Worm (Caenorhabditis elegans) whole organism, young adult: Measurements from ENCODE around the gene rps-14.

Experiments
- F39B2.1 ChIP-seq: fragments of 200-800 bp; sonication (Bioruptor generic); IDR thresholded peaks from 2 replicates; pipeline ENCODE4 v1.3.6; 2022; ENCODE audit warnings: missing genetic modification reagents, missing genetic modification characterization, missing compliant biosample characterization
- F52B5.7 ChIP-seq: sonication (generic microtip); optimal IDR thresholded peaks from 2 replicates; lab custom pipeline; 2016; ENCODE audit warnings: mild to moderate bottlenecking, missing genetic modification characterization, missing compliant biosample characterization
- F57A8.1 ChIP-seq: fragments of 200-800 bp; sonication (Bioruptor generic); optimal IDR thresholded peaks from 2 replicates; lab custom pipeline; 2018; ENCODE audit warnings: mild to moderate bottlenecking, missing genetic modification characterization, moderate library complexity, missing compliant biosample characterization
- F57C9.4 ChIP-seq: sonication (generic microtip); optimal IDR thresholded peaks from 2 replicates; lab custom pipeline; 2017; ENCODE audit warnings: mild to moderate bottlenecking, missing genetic modification characterization, missing compliant biosample characterization
- K12H6.12 ChIP-seq: fragments of 200-800 bp; sonication (Bioruptor generic); optimal IDR thresholded peaks from 2 replicates; lab custom pipeline; 2018; ENCODE audit warnings: mild to moderate bottlenecking, missing genetic modification characterization, missing compliant biosample characterization
- Y53F4B.3 ChIP-seq: fragments of 200-800 bp; sonication (Bioruptor generic); IDR thresholded peaks from 2 replicates; pipeline ENCODE4 v1.3.6; 2022; ENCODE audit warnings: missing genetic modification reagents, missing genetic modification characterization, missing compliant biosample characterization
- Y53G8AR.9 ChIP-seq: fragments of 200-800 bp; sonication (Bioruptor generic); conservative IDR thresholded peaks from 2 replicates; pipeline ENCODE4 v1.3.6; 2022; ENCODE audit warnings: missing genetic modification reagents, missing genetic modification characterization, missing compliant biosample characterization
- Y95B8A.8 ChIP-seq: fragments of 200-800 bp; sonication (Bioruptor generic); IDR thresholded peaks from 2 replicates; pipeline ENCODE4 v1.3.6; 2022; ENCODE audit warnings: missing genetic modification reagents, missing genetic modification characterization, missing compliant biosample characterization
- ZK185.1 ChIP-seq: sonication (generic microtip); optimal IDR thresholded peaks from 2 replicates; lab custom pipeline; 2016; ENCODE audit warnings: mild to moderate bottlenecking, missing genetic modification characterization, missing compliant biosample characterization; ENCODE audit not compliant: poor library complexity, severe bottlenecking
- aptf-2 ChIP-seq: fragments of 200-800 bp; sonication (Bioruptor generic); conservative IDR thresholded peaks from 2 replicates; pipeline ENCODE4 v1.3.6; 2022; ENCODE audit warnings: missing genetic modification reagents, missing genetic modification characterization, missing compliant biosample characterization
- atf-7 ChIP-seq: sonication (generic microtip); optimal IDR thresholded peaks from 2 replicates; lab custom pipeline; 2017; ENCODE audit warnings: mild to moderate bottlenecking, missing genetic modification characterization, missing compliant biosample characterization
- bed-1 ChIP-seq: fragments of 200-800 bp; sonication (Bioruptor generic); IDR thresholded peaks from 2 replicates; pipeline ENCODE4 v1.3.6; 2022; ENCODE audit warnings: missing genetic modification reagents, missing genetic modification characterization, missing compliant biosample characterization
- ceh-27 ChIP-seq: fragments of 200-800 bp; sonication (Bioruptor generic); optimal IDR thresholded peaks from 2 replicates; lab custom pipeline; 2018; ENCODE audit warnings: mild to moderate bottlenecking, missing genetic modification characterization, moderate library complexity, missing compliant biosample characterization
- die-1 ChIP-seq: sonication (generic microtip); optimal IDR thresholded peaks from 2 replicates; lab custom pipeline; 2016; ENCODE audit warnings: missing genotype, mild to moderate bottlenecking, missing genetic modification characterization, missing compliant biosample characterization
- efl-1 ChIP-seq: fragments of 150-350 bp; optimal IDR thresholded peaks from 2 replicates; lab custom pipeline; 2014; ENCODE audit warnings: missing biosample characterization, missing genetic modification reagents, missing genetic modification characterization
- ekl-4 ChIP-seq: fragments of 200-800 bp; sonication (Bioruptor generic); IDR thresholded peaks from 2 replicates; pipeline ENCODE4 v1.3.6; 2022; ENCODE audit warnings: missing genetic modification reagents, missing genetic modification characterization, missing compliant biosample characterization
- fkh-3 ChIP-seq: sonication (generic microtip); optimal IDR thresholded peaks from 2 replicates; lab custom pipeline; 2016; ENCODE audit warnings: mild to moderate bottlenecking, missing genetic modification characterization, missing compliant biosample characterization
- hlh-12 ChIP-seq: sonication (generic microtip); optimal IDR thresholded peaks from 2 replicates; lab custom pipeline; 2016; ENCODE audit warnings: missing genetic modification characterization, missing compliant biosample characterization
- hmg-1.2 ChIP-seq: fragments of 200-800 bp; sonication (Bioruptor generic); IDR thresholded peaks from 2 replicates; pipeline ENCODE4 v1.3.6; 2022; ENCODE audit warnings: missing genetic modification reagents, missing genetic modification characterization, missing compliant biosample characterization
- hsf-1 ChIP-seq: fragments of 200-800 bp; sonication (Bioruptor generic); IDR thresholded peaks from 2 replicates; pipeline ENCODE4 v1.3.6; 2022; ENCODE audit warnings: missing genetic modification reagents, missing genetic modification characterization, missing compliant biosample characterization
- let-607 ChIP-seq, 2 experiments: fragments of 200-800 bp in 1 of 2; sonication (Bioruptor generic) in 1 of 2; sonication (generic microtip) in 1 of 2; optimal IDR thresholded peaks; 2 replicates each; lab custom pipeline; 2016 to 2018; ENCODE audit warnings: mild to moderate bottlenecking in 2 of 2, missing compliant biosample characterization in 2 of 2, missing genetic modification characterization in 2 of 2, moderate library complexity in 2 of 2, missing genotype in 1 of 2
- lin-26 ChIP-seq: fragments of 200-800 bp; sonication (Bioruptor generic); IDR thresholded peaks from 2 replicates; pipeline ENCODE4 v1.3.6; 2022; ENCODE audit warnings: missing genetic modification reagents, missing genetic modification characterization, missing compliant biosample characterization
- lin-54 ChIP-seq: fragments of 200-800 bp; sonication (Bioruptor generic); optimal IDR thresholded peaks from 2 replicates; lab custom pipeline; 2018; ENCODE audit warnings: mild to moderate bottlenecking, missing genetic modification characterization, missing compliant biosample characterization
- madf-10 ChIP-seq: sonication (generic microtip); optimal IDR thresholded peaks from 2 replicates; lab custom pipeline; 2016; ENCODE audit warnings: mild to moderate bottlenecking, missing genetic modification characterization, missing compliant biosample characterization
- mel-28 ChIP-seq: sonication (generic microtip); optimal IDR thresholded peaks from 2 replicates; lab custom pipeline; 2016; ENCODE audit warnings: borderline replicate concordance, mild to moderate bottlenecking, missing genetic modification characterization, missing compliant biosample characterization
- mes-4 ChIP-seq: sonication (generic microtip); optimal IDR thresholded peaks from 2 replicates; lab custom pipeline; 2016; ENCODE audit warnings: missing genotype, missing genetic modification characterization, missing compliant biosample characterization
- nfya-2 ChIP-seq: fragments of 200-800 bp; sonication (Bioruptor generic); IDR thresholded peaks from 2 replicates; pipeline ENCODE4 v1.3.6; 2022; ENCODE audit warnings: missing genetic modification reagents, missing genetic modification characterization, missing compliant biosample characterization
- nfyb-1 ChIP-seq: fragments of 200-800 bp; sonication (Bioruptor generic); IDR thresholded peaks from 2 replicates; pipeline ENCODE4 v1.3.6; 2022; ENCODE audit warnings: missing genetic modification reagents, missing genetic modification characterization, missing compliant biosample characterization
- nhr-80 ChIP-seq: sonication (generic microtip); optimal IDR thresholded peaks from 2 replicates; lab custom pipeline; 2016; ENCODE audit warnings: missing genetic modification characterization, missing compliant biosample characterization
- pbrm-1 ChIP-seq: fragments of 200-800 bp; sonication (Bioruptor generic); IDR thresholded peaks from 2 replicates; pipeline ENCODE4 v1.3.6; 2022; ENCODE audit warnings: missing genetic modification reagents, missing genetic modification characterization, missing compliant biosample characterization
- pha-4 ChIP-seq: fragments of 150-350 bp; sonication (generic microtip); optimal IDR thresholded peaks from 2 replicates; lab custom pipeline; 2014; ENCODE audit warnings: missing biosample characterization, missing genetic modification reagents, missing genetic modification characterization
- repo-1 ChIP-seq: sonication (generic microtip); optimal IDR thresholded peaks from 2 replicates; lab custom pipeline; 2017; ENCODE audit warnings: mild to moderate bottlenecking, missing genetic modification characterization, missing compliant biosample characterization
- sea-2 ChIP-seq: fragments of 200-800 bp; sonication (Bioruptor generic); IDR thresholded peaks from 2 replicates; pipeline ENCODE4 v1.3.6; 2022; ENCODE audit warnings: missing genetic modification characterization, missing compliant biosample characterization
- snpc-1.1 ChIP-seq: sonication (generic microtip); optimal IDR thresholded peaks from 2 replicates; lab custom pipeline; 2017; ENCODE audit warnings: missing genetic modification characterization, mild to moderate bottlenecking, missing compliant biosample characterization, antibody characterized with exemption, moderate library complexity, missing genotype, missing genetic modification reagents; ENCODE audit not compliant: insufficient read depth
- snpc-1.3 ChIP-seq: sonication (generic microtip); optimal IDR thresholded peaks from 2 replicates; lab custom pipeline; 2017; ENCODE audit warnings: missing genetic modification characterization, mild to moderate bottlenecking, missing compliant biosample characterization, antibody characterized with exemption, moderate library complexity, missing genotype, missing genetic modification reagents; ENCODE audit not compliant: insufficient read depth
- snpc-3.4 ChIP-seq: sonication (generic microtip); optimal IDR thresholded peaks from 2 replicates; lab custom pipeline; 2017; ENCODE audit warnings: missing genetic modification characterization, mild to moderate bottlenecking, missing compliant biosample characterization, antibody characterized with exemption, moderate library complexity, missing genotype, missing genetic modification reagents
- snpc-4 ChIP-seq, 5 experiments: fragments of 150-350 bp in 1 of 5; sonication (generic microtip) in 4 of 5; optimal IDR thresholded peaks; 2 replicates each; lab custom pipeline; 2014 to 2018; ENCODE audit warnings: missing genetic modification characterization in 5 of 5, missing biosample characterization in 3 of 5, antibody characterized with exemption in 2 of 5, mild to moderate bottlenecking in 2 of 5, missing compliant biosample characterization in 2 of 5, missing genotype in 2 of 5, moderate library complexity in 2 of 5, missing genetic modification reagents in 1 of 5
- tbp1 ChIP-seq: fragments of 200-800 bp; sonication (Bioruptor generic); optimal IDR thresholded peaks from 2 replicates; lab custom pipeline; 2018; ENCODE audit warnings: mild to moderate bottlenecking, missing genetic modification characterization, missing compliant biosample characterization
- tlf-1 ChIP-seq: fragments of 200-800 bp; sonication (Bioruptor generic); optimal IDR thresholded peaks from 2 replicates; lab custom pipeline; 2018; ENCODE audit warnings: mild to moderate bottlenecking, missing genetic modification characterization, missing compliant biosample characterization
- unc-130 ChIP-seq: sonication (generic microtip); optimal IDR thresholded peaks from 2 replicates; lab custom pipeline; 2016; ENCODE audit warnings: missing genetic modification reagents, missing genetic modification characterization, missing compliant biosample characterization
- zim-3 ChIP-seq: sonication (generic microtip); optimal IDR thresholded peaks from 2 replicates; lab custom pipeline; 2017; ENCODE audit warnings: mild to moderate bottlenecking, missing genetic modification characterization, moderate library complexity, missing compliant biosample characterization
- ztf-18 ChIP-seq: sonication (generic microtip); optimal IDR thresholded peaks from 2 replicates; lab custom pipeline; 2016; ENCODE audit warnings: missing genotype, mild to moderate bottlenecking, missing genetic modification characterization, missing compliant biosample characterization
- ztf-22 ChIP-seq: fragments of 200-800 bp; sonication (Bioruptor generic); optimal IDR thresholded peaks from 2 replicates; lab custom pipeline; 2018; ENCODE audit warnings: mild to moderate bottlenecking, missing genetic modification characterization, moderate library complexity, missing compliant biosample characterization

rps-14 gene

DNA sequence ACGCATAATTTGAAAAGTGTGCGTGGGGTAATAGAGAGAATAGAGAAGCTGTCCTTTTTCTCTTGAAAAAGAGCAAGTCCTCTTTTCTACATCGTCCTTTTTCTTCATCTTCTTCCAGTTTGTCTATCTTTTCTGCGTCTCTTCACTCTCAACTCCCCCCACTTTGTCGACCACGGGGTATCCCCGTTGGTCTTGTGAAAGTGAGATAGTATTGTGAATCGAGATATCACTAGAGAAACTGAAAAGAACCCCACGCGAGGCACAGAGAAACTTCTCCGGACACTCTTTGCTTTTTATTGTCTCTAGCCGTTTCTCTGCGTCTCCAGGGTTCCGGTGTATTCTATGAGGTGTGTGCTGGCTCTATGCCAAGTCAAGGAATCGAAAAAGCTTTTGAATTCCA, 23.8 kb downstream of the rps-14 start (continued):
- no peak for TF ChIP-seq nfya-2
- peak; percentile 38 for TF ChIP-seq pha-4 (tag; lab: Kevin White, UChicago)
- peak; percentile 63 to 70 for TF ChIP-seq let-607 (tag; optimal IDR thresholded peaks at IDR 0.05; lab: Kevin White, UChicago)
- TF ChIP-seq ztf-18 (tag; lab: Kevin White, UChicago), result peak; percentile 18
- TF ChIP-seq Y95B8A.8 (GFP tag; lab: Robert Waterston, UW), result peak; percentile 66; the same call in 1 of the 2 replicates
- TF ChIP-seq nhr-80 (tag; lab: Kevin White, UChicago), result peak; percentile 77
- peak; percentile 71 for TF ChIP-seq madf-10 (tag; lab: Kevin White, UChicago)

ce11 chrIII:7154526-7154925, 24.9 kb downstream of the rps-14 start:
- TF ChIP-seq bed-1 (GFP tag; lab: Robert Waterston, UW), result no peak
- peak; percentile 4; the same call in 1 of the 2 replicates for TF ChIP-seq hmg-1.2 (GFP tag; lab: Robert Waterston, UW)
- 0 out of 2 replicates have a peak, but pooled peaks have one; percentile 23 for TF ChIP-seq lin-26 (GFP tag; lab: Robert Waterston, UW)

DNA sequence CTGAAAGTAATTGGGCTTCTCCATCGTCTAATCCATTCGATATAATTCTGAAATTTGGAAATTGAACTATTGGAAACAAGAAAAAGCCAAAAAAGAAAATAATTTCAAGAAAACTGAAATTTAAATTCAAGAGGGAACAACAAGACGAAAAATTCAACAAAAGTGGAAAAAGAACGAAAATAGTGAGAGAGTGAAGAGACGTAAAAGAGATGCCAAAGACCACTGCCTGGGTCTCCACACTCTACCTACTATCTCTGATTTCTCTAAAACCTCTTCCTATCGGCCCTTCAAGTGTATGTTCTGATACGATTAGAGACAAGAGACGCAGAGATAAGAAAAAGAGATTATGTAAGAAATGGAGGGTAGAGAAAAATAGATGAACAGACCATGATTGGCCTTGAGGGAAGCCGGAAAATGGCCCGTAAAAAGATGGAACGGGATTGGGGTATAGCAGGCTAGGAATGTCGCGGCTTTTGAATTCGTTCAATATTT, 25.6 kb downstream of the rps-14 start, which contains the start of gene ogt-1:
Gene ogt-1 (minus strand): TSS at position 51 of the 492 bp plus-strand sequence.
- TF ChIP-seq zim-3 (tag; lab: Kevin White, UChicago) (no peak), snpc-3.4 (tag; lab: Kevin White, UChicago) (peak; percentile 64), snpc-4 (GFP tag; optimal IDR thresholded peaks at IDR 0.05; lab: Kevin White, UChicago) (no peak), snpc-4 (tag; optimal IDR thresholded peaks at IDR 0.05; lab: Kevin White, UChicago) (peak in 2 of 4 experiments; percentile 56 to 69), fkh-3 (tag; lab: Kevin White, UChicago) (no peak), F57A8.1 (no peak), hsf-1 (0 out of 2 replicates have a peak, but pooled peaks have one; percentile 6), ekl-4 (GFP tag; lab: Robert Waterston, UW) (peak; percentile 69), sea-2 (GFP tag; lab: Robert Waterston, UW) (no peak), K12H6.12 (tag; lab: Kevin White, UChicago) (peak; percentile 63), hlh-12 (tag; lab: Kevin White, UChicago) (no peak), nhr-80 (tag; lab: Kevin White, UChicago) (peak; percentile 4), repo-1 (tag; lab: Kevin White, UChicago) (peak; percentile 4), lin-54 (GFP tag; lab: Kevin White, UChicago) (peak; percentile 55), aptf-2 (GFP tag; lab: Robert Waterston, UW) (peak; percentile 59), snpc-1.1 (no peak), tbp1 (GFP tag; lab: Kevin White, UChicago) (peak; percentile 52), ztf-22 (GFP tag; lab: Kevin White, UChicago) (no peak), unc-130 (no peak), Y53G8AR.9 (0 out of 2 replicates have a peak, but pooled peaks have one; percentile 48), mes-4 (tag; lab: Kevin White, UChicago) (no peak), atf-7 (tag; lab: Kevin White, UChicago) (peak; percentile 75), nfyb-1 (peak; percentile 57), tlf-1 (GFP tag; lab: Kevin White, UChicago) (no peak), hmg-1.2 (GFP tag; lab: Robert Waterston, UW) (peak; percentile 89), F39B2.1 (no peak), ceh-27 (GFP tag; lab: Kevin White, UChicago) (peak; percentile 76), efl-1 (GFP tag; lab: Kevin White, UChicago) (no peak), die-1 (tag; lab: Kevin White, UChicago) (peak; percentile 15), F52B5.7 (tag; lab: Kevin White, UChicago) (no peak), F57C9.4 (tag; lab: Kevin White, UChicago) (no peak), pbrm-1 (GFP tag; lab: Robert Waterston, UW) (peak; percentile 42; the same call in 1 of the 2 replicates), snpc-1.3 (tag; lab: Kevin White, UChicago) (no peak), Y53F4B.3 (GFP tag; lab: Robert Waterston, UW) (no peak), ZK185.1 (tag; lab: Kevin White, UChicago) (peak; percentile 32), mel-28 (tag; lab: Kevin White, UChicago) (no peak), let-607 (tag; optimal IDR thresholded peaks at IDR 0.05; lab: Kevin White, UChicago) (peak in 1 of 2 experiments; percentile 2)
